Fruit fly (Drosophila melanogaster) whole organism, embryonic: ENCODE results near the gene Ns4.

Experiments
- CG10321 ChIP-seq: fragments of 200-800 bp; sonication (Bioruptor generic); IDR thresholded peaks from 2 replicates; pipeline ENCODE4 v1.3.6; 2022; ENCODE audit warnings: missing biosample characterization, missing genetic modification characterization
- CG12942 ChIP-seq: fragments of 200-800 bp; sonication (Bioruptor generic); optimal IDR thresholded peaks from 3 replicates; lab custom pipeline; 2016; ENCODE audit warnings: missing biosample characterization, missing genetic modification characterization
- CG14860 ChIP-seq: fragments of 200-800 bp; sonication (Bioruptor generic); IDR thresholded peaks from 3 replicates; pipeline ENCODE4 v1.3.6; 2022; ENCODE audit warnings: missing biosample characterization, missing genetic modification characterization; ENCODE audit not compliant: partially characterized antibody
- CG15479 ChIP-seq: fragments of 200-800 bp; sonication (Bioruptor generic); optimal IDR thresholded peaks from 3 replicates; lab custom pipeline; 2019; ENCODE audit warnings: missing biosample characterization, mild to moderate bottlenecking, missing genetic modification characterization, moderate library complexity
- CG16779 ChIP-seq: fragments of 200-800 bp; sonication (Bioruptor generic); IDR thresholded peaks from 2 replicates; pipeline ENCODE4 v1.3.6; 2022; ENCODE audit warnings: missing biosample characterization, missing genetic modification characterization
- CG17186 ChIP-seq: fragments of 200-800 bp; sonication (Bioruptor generic); optimal IDR thresholded peaks from 3 replicates; lab custom pipeline; 2017; ENCODE audit warnings: missing biosample characterization, missing genetic modification reagents, missing genetic modification characterization
- CG1792 ChIP-seq: fragments of 200-800 bp; sonication (Bioruptor generic); optimal IDR thresholded peaks from 2 replicates; lab custom pipeline; 2016; ENCODE audit warnings: missing biosample characterization, missing genetic modification characterization
- CG18011 ChIP-seq: fragments of 200-800 bp; sonication (Bioruptor generic); optimal IDR thresholded peaks from 2 replicates; lab custom pipeline; 2017; ENCODE audit warnings: missing biosample characterization, missing genetic modification characterization, mild to moderate bottlenecking, moderate library complexity, missing genotype
- CG1832 ChIP-seq: fragments of 200-800 bp; sonication (Bioruptor generic); optimal IDR thresholded peaks from 2 replicates; lab custom pipeline; 2017; ENCODE audit warnings: missing biosample characterization, mild to moderate bottlenecking, missing genetic modification characterization, inconsistent platforms
- CG2120 ChIP-seq: fragments of 200-800 bp; sonication (Bioruptor generic); optimal IDR thresholded peaks from 3 replicates; lab custom pipeline; 2016; ENCODE audit warnings: missing biosample characterization, missing genetic modification characterization
- CG32532 ChIP-seq: fragments of 200-800 bp; sonication (Bioruptor generic); IDR thresholded peaks from 2 replicates; pipeline ENCODE4 v1.3.6; 2022; ENCODE audit warnings: missing biosample characterization, missing genetic modification characterization
- CG3281 ChIP-seq: fragments of 200-800 bp; sonication (Bioruptor generic); optimal IDR thresholded peaks from 3 replicates; lab custom pipeline; 2017; ENCODE audit warnings: missing biosample characterization, mild to moderate bottlenecking, missing genetic modification characterization
- CG3847 ChIP-seq: fragments of 200-800 bp; sonication (Bioruptor generic); IDR thresholded peaks from 2 replicates; pipeline ENCODE4 v1.3.6; 2022; ENCODE audit warnings: missing biosample characterization, missing genetic modification characterization
- CG4424 ChIP-seq: fragments of 200-800 bp; sonication (Bioruptor generic); optimal IDR thresholded peaks from 3 replicates; lab custom pipeline; 2016; ENCODE audit warnings: missing biosample characterization, missing genetic modification characterization
- CkIIα-i1 ChIP-seq: fragments of 200-800 bp; sonication (Bioruptor generic); IDR thresholded peaks from 2 replicates; pipeline ENCODE4 v1.3.6; 2022; ENCODE audit warnings: missing biosample characterization, missing genetic modification characterization
- CrebB ChIP-seq: fragments of 200-800 bp; sonication (Bioruptor generic); optimal IDR thresholded peaks from 3 replicates; lab custom pipeline; 2018; ENCODE audit warnings: missing biosample characterization, mild to moderate bottlenecking, missing genetic modification characterization
- Dll ChIP-seq: fragments of 200-800 bp; sonication (Bioruptor generic); IDR thresholded peaks from 4 replicates; pipeline ENCODE4 v1.3.6; 2022; ENCODE audit warnings: missing biosample characterization, missing genetic modification characterization; ENCODE audit not compliant: partially characterized antibody
- Eip74EF ChIP-seq, 2 experiments: fragments of 200-800 bp in 1 of 2; fragments of >200 bp in 1 of 2; sonication (Bioruptor generic) in 1 of 2; optimal IDR thresholded peaks; 2 replicates each; lab custom pipeline; 2017 to 2019; ENCODE audit warnings: missing biosample characterization in 2 of 2, missing genetic modification characterization in 2 of 2, mild to moderate bottlenecking in 1 of 2, moderate library complexity in 1 of 2
- Hey ChIP-seq: fragments of 200-800 bp; sonication (Bioruptor generic); optimal IDR thresholded peaks from 3 replicates; lab custom pipeline; 2018; ENCODE audit warnings: missing biosample characterization, mild to moderate bottlenecking, missing genetic modification characterization
- Kr ChIP-seq: fragments of 200-800 bp; sonication (Bioruptor generic); optimal IDR thresholded peaks from 2 replicates; lab custom pipeline; 2017; ENCODE audit warnings: missing biosample characterization, mild to moderate bottlenecking, missing genetic modification characterization
- Myb ChIP-seq: fragments of 200-800 bp; sonication (Bioruptor generic); optimal IDR thresholded peaks from 2 replicates; lab custom pipeline; 2016; ENCODE audit warnings: missing biosample characterization, missing genetic modification characterization
- Neu2 ChIP-seq: fragments of 200-800 bp; sonication (Bioruptor generic); optimal IDR thresholded peaks from 3 replicates; lab custom pipeline; 2016; ENCODE audit warnings: missing biosample characterization, missing genetic modification characterization, borderline replicate concordance
- NfI ChIP-seq: fragments of 200-800 bp; sonication (Bioruptor generic); optimal IDR thresholded peaks from 3 replicates; lab custom pipeline; 2018; ENCODE audit warnings: missing biosample characterization, mild to moderate bottlenecking, missing genetic modification characterization, moderate library complexity
- PHDP ChIP-seq: fragments of 200-800 bp; sonication (Bioruptor generic); optimal IDR thresholded peaks from 3 replicates; lab custom pipeline; 2018; ENCODE audit warnings: missing biosample characterization, mild to moderate bottlenecking, missing genetic modification characterization, moderate library complexity
- Rx ChIP-seq: fragments of 200-800 bp; sonication (Bioruptor generic); IDR thresholded peaks from 2 replicates; pipeline ENCODE4 v1.3.6; 2022; ENCODE audit warnings: missing biosample characterization, missing genetic modification characterization
- Scr ChIP-seq: fragments of 200-800 bp; sonication (Bioruptor generic); IDR thresholded peaks from 2 replicates; pipeline ENCODE4 v1.3.6; 2022; ENCODE audit warnings: missing biosample characterization, missing genetic modification characterization; ENCODE audit not compliant: partially characterized antibody
- Sin3A ChIP-seq: fragments of >200 bp; optimal IDR thresholded peaks from 2 replicates; lab custom pipeline; 2018
- Spps ChIP-seq: fragments of 200-800 bp; sonication (Bioruptor generic); optimal IDR thresholded peaks from 2 replicates; lab custom pipeline; 2018; ENCODE audit warnings: missing biosample characterization, mild to moderate bottlenecking, missing genetic modification characterization
- TFAM ChIP-seq: fragments of 200-800 bp; sonication (Bioruptor generic); optimal IDR thresholded peaks from 2 replicates; lab custom pipeline; 2017; ENCODE audit warnings: missing biosample characterization, missing genetic modification characterization, inconsistent platforms
- ato ChIP-seq: fragments of 200-800 bp; sonication (Bioruptor generic); IDR thresholded peaks from 2 replicates; pipeline ENCODE4 v1.3.6; 2022; ENCODE audit warnings: missing biosample characterization, missing genetic modification characterization; ENCODE audit not compliant: partially characterized antibody
- bab2 ChIP-seq: fragments of 200-800 bp; sonication (Bioruptor generic); optimal IDR thresholded peaks from 2 replicates; lab custom pipeline; 2016; ENCODE audit warnings: missing biosample characterization, missing genetic modification characterization
- crol ChIP-seq: fragments of 200-800 bp; sonication (Bioruptor generic); IDR thresholded peaks from 2 replicates; pipeline ENCODE4 v1.3.6; 2022; ENCODE audit warnings: missing biosample characterization, missing genetic modification characterization
- da ChIP-seq: fragments of 200-800 bp; sonication (Bioruptor generic); optimal IDR thresholded peaks from 2 replicates; lab custom pipeline; 2016; ENCODE audit warnings: missing biosample characterization, missing genetic modification characterization
- en ChIP-seq: fragments of 200-800 bp; sonication (Bioruptor generic); optimal IDR thresholded peaks from 2 replicates; lab custom pipeline; 2016; ENCODE audit warnings: missing biosample characterization, missing genetic modification characterization
- esg ChIP-seq: fragments of 200-800 bp; sonication (Bioruptor generic); conservative IDR thresholded peaks from 2 replicates; pipeline ENCODE4 v1.3.6; 2022; ENCODE audit warnings: missing biosample characterization, missing genetic modification characterization
- ewg ChIP-seq: fragments of 200-800 bp; sonication (Bioruptor generic); optimal IDR thresholded peaks from 3 replicates; lab custom pipeline; 2017; ENCODE audit warnings: mild to moderate bottlenecking, missing biosample characterization, missing genetic modification reagents, missing genetic modification characterization
- fd3F ChIP-seq: fragments of 200-800 bp; sonication (Bioruptor generic); optimal IDR thresholded peaks from 2 replicates; lab custom pipeline; 2018; ENCODE audit warnings: missing biosample characterization, mild to moderate bottlenecking, missing genetic modification characterization, moderate library complexity
- gem ChIP-seq: fragments of 200-800 bp; sonication (Bioruptor generic); optimal IDR thresholded peaks from 2 replicates; lab custom pipeline; 2019; ENCODE audit warnings: missing biosample characterization, mild to moderate bottlenecking, missing genetic modification characterization, moderate library complexity
- grn ChIP-seq: fragments of 200-800 bp; sonication (Bioruptor generic); optimal IDR thresholded peaks from 3 replicates; lab custom pipeline; 2017; ENCODE audit warnings: missing biosample characterization, missing genetic modification characterization
- ham ChIP-seq: fragments of 200-800 bp; sonication (Bioruptor generic); IDR thresholded peaks from 2 replicates; pipeline ENCODE4 v1.3.6; 2022; ENCODE audit warnings: missing biosample characterization, missing genetic modification characterization
- hth ChIP-seq: fragments of >200 bp; optimal IDR thresholded peaks from 2 replicates; lab custom pipeline; 2017; ENCODE audit warnings: inconsistent platforms
- kay ChIP-seq: fragments of 200-800 bp; sonication (Bioruptor generic); optimal IDR thresholded peaks from 2 replicates; lab custom pipeline; 2016; ENCODE audit warnings: missing biosample characterization, missing genetic modification characterization
- nerfin-2 ChIP-seq: fragments of 200-800 bp; sonication (Bioruptor generic); IDR thresholded peaks from 2 replicates; pipeline ENCODE4 v1.3.6; 2022; ENCODE audit warnings: missing biosample characterization, missing genetic modification characterization; ENCODE audit not compliant: partially characterized antibody
- oc ChIP-seq: fragments of 200-800 bp; sonication (Bioruptor generic); optimal IDR thresholded peaks from 2 replicates; lab custom pipeline; 2018; ENCODE audit warnings: missing biosample characterization, mild to moderate bottlenecking, missing genetic modification characterization, moderate library complexity
- org-1 ChIP-seq: fragments of 200-800 bp; sonication (Bioruptor generic); optimal IDR thresholded peaks from 2 replicates; lab custom pipeline; 2017; ENCODE audit warnings: missing biosample characterization, missing genetic modification characterization
- pho ChIP-seq: fragments of 200-800 bp; sonication (Bioruptor generic); optimal IDR thresholded peaks from 2 replicates; lab custom pipeline; 2016; ENCODE audit warnings: missing biosample characterization, missing genetic modification characterization
- pros ChIP-seq: fragments of 200-800 bp; sonication (Bioruptor generic); optimal IDR thresholded peaks from 3 replicates; lab custom pipeline; 2019; ENCODE audit warnings: missing biosample characterization, mild to moderate bottlenecking, missing genetic modification characterization, moderate library complexity
- ttk ChIP-seq: fragments of 200-800 bp; sonication (Bioruptor generic); IDR thresholded peaks from 2 replicates; pipeline ENCODE4 v2.1.2; 2022; ENCODE audit warnings: missing biosample characterization, missing genetic modification characterization
- twi ChIP-seq: fragments of 200-800 bp; optimal IDR thresholded peaks from 2 replicates; lab custom pipeline; 2019; ENCODE audit warnings: missing biosample characterization, mild to moderate bottlenecking, missing genetic modification characterization, moderate library complexity
- usp ChIP-seq: fragments of >200 bp; optimal IDR thresholded peaks from 2 replicates; lab custom pipeline; 2017; ENCODE audit warnings: missing biosample characterization, missing genetic modification characterization
- wek ChIP-seq: fragments of 200-800 bp; sonication (Bioruptor generic); optimal IDR thresholded peaks from 3 replicates; lab custom pipeline; 2018; ENCODE audit warnings: missing biosample characterization, mild to moderate bottlenecking, missing genetic modification characterization, moderate library complexity
- zfh2 ChIP-seq: fragments of 200-800 bp; sonication (Bioruptor generic); optimal IDR thresholded peaks from 2 replicates; lab custom pipeline; 2016; ENCODE audit warnings: missing biosample characterization, missing genetic modification characterization

Gene Ns4

dm6 chr2L:20757808-20758187 is 5.5 kb downstream of the Ns4 start, which contains the start of the genes Rhau and dia (continued):
- TF ChIP-seq org-1 (no peak), crol (no peak), CG10321 (GFP tag; lab: Robert Waterston, UW) (no peak), CG16779 (no peak), Neu2 (GFP tag; lab: Kevin White, UChicago) (no peak), esg (GFP tag; lab: Robert Waterston, UW) (no peak), hth (no peak), CG3281 (GFP tag; lab: Kevin White, UChicago) (no peak), CG18011 (no peak), ham (no peak), kay (GFP tag; lab: Kevin White, UChicago) (no peak), zfh2 (no peak), CkIIα-i1 (GFP tag; lab: Robert Waterston, UW) (no peak), da (GFP tag; lab: Kevin White, UChicago) (no peak), Sin3A (lab: Kevin White, UChicago) (peak; percentile 60), nerfin-2 (GFP tag; lab: Robert Waterston, UW) (no peak), TFAM (GFP tag; lab: Kevin White, UChicago) (no peak), CG3847 (peak; percentile 74), NfI (GFP tag; lab: Kevin White, UChicago) (peak; percentile 29), en (GFP tag; lab: Kevin White, UChicago) (no peak), CG4424 (GFP tag; lab: Kevin White, UChicago) (peak; percentile 4), pros (GFP tag; lab: Kevin White, UChicago) (no peak), bab2 (GFP tag; lab: Kevin White, UChicago) (no peak), Eip74EF (GFP tag; optimal IDR thresholded peaks at IDR 0.05; lab: Kevin White, UChicago) (no peak), Hey (tag; lab: Kevin White, UChicago) (no peak), Kr (GFP tag; lab: Kevin White, UChicago) (no peak), CrebB (tag; lab: Kevin White, UChicago) (no peak), Scr (peak; percentile 28; the same call in 1 of the 2 replicates), CG2120 (GFP tag; lab: Kevin White, UChicago) (peak; percentile 0), PHDP (tag; lab: Kevin White, UChicago) (no peak), Myb (no peak), fd3F (GFP tag; lab: Kevin White, UChicago) (peak; percentile 30), CG12942 (GFP tag; lab: Kevin White, UChicago) (peak; percentile 7), ewg (GFP tag; lab: Kevin White, UChicago) (peak; percentile 41), Dll (GFP tag; lab: Robert Waterston, UW) (0 out of 4 replicates have a peak, but pooled peaks have one; percentile 19), Spps (no peak), Rx (GFP tag; lab: Robert Waterston, UW) (no peak), CG1792 (GFP tag; lab: Kevin White, UChicago) (no peak), CG15479 (GFP tag; lab: Kevin White, UChicago) (no peak), wek (GFP tag; lab: Kevin White, UChicago) (no peak), twi (peak; percentile 15), ttk (GFP tag; lab: Robert Waterston, UW) (no peak), CG14860 (GFP tag; lab: Robert Waterston, UW) (no peak), pho (GFP tag; lab: Kevin White, UChicago) (no peak), gem (no peak), ato (no peak), usp (GFP tag; lab: Kevin White, UChicago) (no peak), CG1832 (no peak), CG32532 (GFP tag; lab: Robert Waterston, UW) (no peak), oc (tag; lab: Kevin White, UChicago) (no peak), grn (peak; percentile 22), CG17186 (GFP tag; lab: Kevin White, UChicago) (peak; percentile 78)
